Worm (Caenorhabditis elegans): ENCODE results near the gene H03G16.5.
A peak's percentile ranks its signal among the peaks of the same experiment; 100 is the strongest.

The H03G16.5 gene

DNA sequence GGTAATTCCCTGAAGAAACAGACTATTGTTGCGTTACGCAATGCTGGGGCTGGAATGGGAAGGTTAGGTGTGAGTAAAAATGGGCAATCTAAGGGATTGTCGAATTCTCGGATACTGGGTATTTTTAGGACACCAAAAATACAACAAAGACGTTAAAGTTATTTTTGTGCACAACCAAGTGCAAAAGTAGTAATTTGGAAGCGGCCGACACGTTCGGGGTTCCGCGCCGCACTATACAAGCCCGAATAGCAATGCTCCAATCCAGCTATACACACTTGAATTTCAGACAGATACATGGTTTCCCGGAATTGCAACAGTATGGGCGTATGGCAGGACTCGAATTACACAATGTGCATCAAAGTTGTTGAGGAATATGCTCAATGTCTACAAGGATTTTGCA, 28.6 kb downstream of the H03G16.5 start (continued):
- TF ChIP-seq duxl-1 (tag; optimal IDR thresholded peaks at IDR 0.05; ENCODE audit: poor library complexity) = no peak
- TF ChIP-seq set-16 (GFP tag; IDR thresholded peaks at IDR 0.05) = no peak
- TF ChIP-seq mxl-3 (GFP tag; optimal IDR thresholded peaks at IDR 0.05) = no peak

DNA sequence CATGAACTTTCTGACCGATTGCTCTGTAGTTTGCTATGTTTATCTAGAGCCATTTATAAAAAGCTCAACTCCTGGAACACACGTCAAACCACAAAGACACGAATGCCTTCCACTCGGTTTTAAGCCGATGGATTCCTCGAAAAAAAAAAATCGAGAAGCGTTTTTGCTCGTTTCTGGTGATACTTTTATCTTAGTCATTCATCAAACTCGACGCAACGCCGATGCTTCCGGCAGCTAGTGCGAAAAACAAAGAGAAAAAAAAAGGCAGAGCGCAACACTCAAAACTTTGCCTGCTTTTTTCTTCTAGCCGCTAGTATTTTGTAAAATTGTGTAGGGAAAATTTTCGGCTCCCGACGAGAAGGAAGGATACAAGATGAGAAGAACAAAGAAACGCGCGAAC, 29.1 kb downstream of the H03G16.5 start:
- TF ChIP-seq lsy-2 (tag; optimal IDR thresholded peaks at IDR 0.05) (peak in 1 of 2 experiments; percentile 26), spr-3 (GFP tag; optimal IDR thresholded peaks at IDR 0.05) (no peak), ceh-20 (GFP tag; IDR thresholded peaks at IDR 0.05) (peak; percentile 56; the same call in 1 of the 2 replicates), dmd-6 (GFP tag; IDR thresholded peaks at IDR 0.05) (no peak), F37D6.2 (tag; optimal IDR thresholded peaks at IDR 0.05) (no peak), madf-5 (GFP tag; IDR thresholded peaks at IDR 0.05) (no peak), aha-1 (tag) (peak; percentile 50), mep-1 (tag; optimal IDR thresholded peaks at IDR 0.05) (peak; percentile 16), unc-62 (GFP tag; optimal IDR thresholded peaks at IDR 0.05 in 1 of 2) (peak in 1 of 2 experiments; percentile 93), unc-62 (tag; optimal IDR thresholded peaks at IDR 0.05) (no peak)

DNA sequence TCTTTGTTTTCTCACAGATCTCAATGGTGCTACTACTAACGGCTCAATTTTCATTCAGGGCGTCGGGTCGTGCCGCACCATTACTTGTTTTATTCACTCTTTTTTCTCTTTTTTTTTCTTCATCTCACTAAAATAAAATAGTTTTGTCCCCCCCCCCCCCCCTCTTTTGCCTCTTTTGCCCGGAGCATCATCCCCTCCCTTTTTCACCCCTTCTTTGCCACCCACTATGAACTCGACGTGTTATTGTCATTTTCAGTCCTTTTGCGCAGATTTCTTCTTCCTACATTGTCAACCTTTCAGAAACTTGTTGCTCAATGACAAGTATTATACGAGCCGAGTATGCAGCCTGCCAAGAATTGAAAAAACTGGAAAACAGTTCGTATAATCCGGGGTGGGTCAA, 30.6 kb downstream of the H03G16.5 start, which contains the start of gene seb-3:
Gene seb-3, plus strand, starts transcription at position 301 of the 400 bp plus-strand sequence.
- TF ChIP-seq mxl-2 (GFP tag; conservative IDR thresholded peaks at IDR 0.05) (no peak), nhr-41 (GFP tag; IDR thresholded peaks at IDR 0.05) (no peak), nhr-102 (tag; optimal IDR thresholded peaks at IDR 0.05) (no peak), unc-130 (GFP tag; optimal IDR thresholded peaks at IDR 0.05) (no peak), mdt-29 (GFP tag; IDR thresholded peaks at IDR 0.05) (no peak)

- TF ChIP-seq ztf-11 (tag; optimal IDR thresholded peaks at IDR 0.05) (no peak), set-16 (GFP tag; IDR thresholded peaks at IDR 0.05) (peak; percentile 36; the same call in 1 of the 2 replicates), hlh-11 (tag; optimal IDR thresholded peaks at IDR 0.05) (no peak), fkh-10 (GFP tag; optimal IDR thresholded peaks at IDR 0.05) (peak; percentile 74), nhr-76 (tag; optimal IDR thresholded peaks at IDR 0.05) (no peak), spr-1 (tag; optimal IDR thresholded peaks at IDR 0.05) (no peak)
Observed at ce11 chrX:15016102-15016501, 40.5 kb downstream of the H03G16.5 start.

ce11 chrX:15013941-15014453, 42.6 kb downstream of the H03G16.5 start:
- TF ChIP-seq daf-16 (GFP tag; optimal IDR thresholded peaks at IDR 0.05) = peak in 1 of 2 experiments; percentile 21
- TF ChIP-seq daf-16 (tag; optimal IDR thresholded peaks at IDR 0.05) = no peak
- TF ChIP-seq unc-62 (GFP tag; optimal IDR thresholded peaks at IDR 0.05 in 1 of 2) = peak in 1 of 2 experiments; percentile 94
- TF ChIP-seq unc-62 (tag; optimal IDR thresholded peaks at IDR 0.05) = no peak
- no peak for TF ChIP-seq saeg-2 (GFP tag; IDR thresholded peaks at IDR 0.05)
- TF ChIP-seq hlh-11 (tag; optimal IDR thresholded peaks at IDR 0.05) = peak; percentile 29

- TF ChIP-seq aha-1 (tag) = peak; percentile 38
- no peak for TF ChIP-seq nhr-102 (tag; optimal IDR thresholded peaks at IDR 0.05)
- TF ChIP-seq F37D6.2 (tag; optimal IDR thresholded peaks at IDR 0.05) = no peak
- TF ChIP-seq ZK337.2 (GFP tag; IDR thresholded peaks at IDR 0.05) = no peak
- TF ChIP-seq fkh-10 (GFP tag; optimal IDR thresholded peaks at IDR 0.05) = peak; percentile 49
- peak in 1 of 2 experiments; percentile 94 for TF ChIP-seq unc-62 (GFP tag; optimal IDR thresholded peaks at IDR 0.05 in 1 of 2)
- TF ChIP-seq unc-62 (tag; optimal IDR thresholded peaks at IDR 0.05) = no peak
- peak; percentile 65 for TF ChIP-seq ces-1 (GFP tag; optimal IDR thresholded peaks at IDR 0.05)
Observed at ce11 chrX:15011526-15012274, 44.9 kb downstream of the H03G16.5 start.
